In genomic region chr3R:10518542-10518941, dm6 we compare ENCODE assay signal across 2 fruit fly cellular contexts.
A peak's percentile ranks its signal among the peaks of the same experiment; 100 is the strongest.
TF ChIP-seq lines count a peak whose summit lies in the region.

No protein-coding gene starts in this region.

- TF ChIP-seq CTCF in whole organism, embryonic (GFP tag; optimal IDR thresholded peaks at IDR 0.05; lab: Kevin White, UChicago): no peak

TF ChIP-seq in whole organism, 6 proteins besides CTCF, POLR2A, EP300 and RAD21:
- TF ChIP-seq Dll (optimal IDR thresholded peaks at IDR 0.05; lab: Kevin White, UChicago): peak; percentile 73
- no peak for TF ChIP-seq usp (GFP tag; optimal IDR thresholded peaks at IDR 0.05; lab: Kevin White, UChicago)
- TF ChIP-seq EcR (GFP tag; optimal IDR thresholded peaks at IDR 0.05; lab: Kevin White, UChicago): no peak
TF ChIP-seq in whole organism: peak in this region for 1.

TF ChIP-seq in whole organism, embryonic, 481 proteins besides CTCF, POLR2A, EP300 and RAD21:
- TF ChIP-seq CG4360 (GFP tag; IDR thresholded peaks at IDR 0.05; lab: Robert Waterston, UW) (peak; percentile 77), CG15011 (GFP tag; optimal IDR thresholded peaks at IDR 0.05; lab: Kevin White, UChicago) (no peak)
TF ChIP-seq in whole organism, embryonic: peak in this region for 1.
